Worm (Caenorhabditis elegans): ENCODE results near the gene C28D4.4.
"Not testable (repeated sequence)": the region's sequence is repeated elsewhere in the genome, so short reads cannot be mapped to it uniquely, and the experiment has no call there.

C28D4.4 gene

ce11 chrIV:9755713-9756112, 10.9 kb upstream of the C28D4.4 start:
- no peak for TF ChIP-seq unc-62 (GFP tag; optimal IDR thresholded peaks at IDR 0.05)

- TF ChIP-seq unc-62 (GFP tag; optimal IDR thresholded peaks at IDR 0.05): no peak
Measured at ce11 chrIV:9748342-9748741, 3.5 kb upstream of the C28D4.4 start, which contains the start of gene C28D4.8. C28D4.8 (minus strand) TSS chrIV:9748442.

ce11 chrIV:9746762-9747161, 2.0 kb upstream of the C28D4.4 start, which contains the start of gene C28D4.5:
C28D4.5 (minus strand) TSS chrIV:9746862.
- no peak for TF ChIP-seq unc-62 (GFP tag; optimal IDR thresholded peaks at IDR 0.05)

- TF ChIP-seq unc-62 (GFP tag; optimal IDR thresholded peaks at IDR 0.05): no peak
Measured at ce11 chrIV:9742883-9743282, 1.9 kb downstream of the C28D4.4 start, which contains the start of gene C28D4.7. C28D4.7 (minus strand) TSS chrIV:9743147.

ce11 chrIV:9740851-9741549, 3.8 kb downstream of the C28D4.4 start, which contains the start of gene gln-6:
gln-6 (minus strand) TSS chrIV:9740901.
- TF ChIP-seq unc-62 (GFP tag; optimal IDR thresholded peaks at IDR 0.05): not testable (repeated sequence)

- no peak for TF ChIP-seq unc-62 (GFP tag; optimal IDR thresholded peaks at IDR 0.05)
Measured at ce11 chrIV:9739001-9739400, 5.8 kb downstream of the C28D4.4 start.

ce11 chrIV:9738194-9738593, 6.6 kb downstream of the C28D4.4 start, which contains the start of gene C28D4.10:
C28D4.10 (plus strand) TSS chrIV:9738494.
- TF ChIP-seq unc-62 (GFP tag; optimal IDR thresholded peaks at IDR 0.05): no peak

ce11 chrIV:9737204-9737790, 7.5 kb downstream of the C28D4.4 start, which contains the start of gene cka-1:
cka-1 (minus strand) TSS chrIV:9737621.
- no peak for TF ChIP-seq unc-62 (GFP tag; optimal IDR thresholded peaks at IDR 0.05)

ce11 chrIV:9735750-9736149, 9.1 kb downstream of the C28D4.4 start:
- TF ChIP-seq unc-62 (GFP tag; optimal IDR thresholded peaks at IDR 0.05): no peak

- no peak for TF ChIP-seq unc-62 (GFP tag; optimal IDR thresholded peaks at IDR 0.05)
Measured at ce11 chrIV:9734861-9735260, 9.9 kb downstream of the C28D4.4 start.

ce11 chrIV:9733904-9734303, 10.9 kb downstream of the C28D4.4 start:
- TF ChIP-seq unc-62 (GFP tag; optimal IDR thresholded peaks at IDR 0.05): no peak

- no peak for TF ChIP-seq unc-62 (GFP tag; optimal IDR thresholded peaks at IDR 0.05)
Measured at ce11 chrIV:9728376-9728775, 16.4 kb downstream of the C28D4.4 start, which contains the start of gene nhr-100. nhr-100 (plus strand) TSS chrIV:9728676.

- TF ChIP-seq unc-62 (GFP tag; optimal IDR thresholded peaks at IDR 0.05): no peak
Measured at ce11 chrIV:9727217-9727616, 17.6 kb downstream of the C28D4.4 start.

- TF ChIP-seq unc-62 (GFP tag; optimal IDR thresholded peaks at IDR 0.05): no peak
Measured at ce11 chrIV:9725468-9725985, 19.3 kb downstream of the C28D4.4 start.

ce11 chrIV:9724948-9725347, 19.9 kb downstream of the C28D4.4 start, which contains the start of the genes nhr-138 and C28D4.18:
nhr-138 (plus strand) TSS chrIV:9725251.
C28D4.18 (plus strand) TSS chrIV:9725280.
- TF ChIP-seq unc-62 (GFP tag; optimal IDR thresholded peaks at IDR 0.05): no peak

- TF ChIP-seq unc-62 (GFP tag; optimal IDR thresholded peaks at IDR 0.05): no peak
Measured at ce11 chrIV:9723185-9723584, 21.6 kb downstream of the C28D4.4 start.

- no peak for TF ChIP-seq unc-62 (GFP tag; optimal IDR thresholded peaks at IDR 0.05)
Measured at ce11 chrIV:9718396-9718795, 26.4 kb downstream of the C28D4.4 start.

Measured in whole organism, dauer.